Worm (Caenorhabditis elegans) whole organism, L2 larva: ENCODE results near the gene pkc-3.

ENCODE experiments used
- C34F6.9 ChIP-seq: fragments of 150-350 bp; optimal IDR thresholded peaks from 2 replicates; lab custom pipeline; 2014; ENCODE audit warnings: missing biosample characterization, missing genetic modification characterization
- F13H6.1 ChIP-seq: sonication (generic microtip); optimal IDR thresholded peaks from 2 replicates; lab custom pipeline; 2016; ENCODE audit warnings: missing genetic modification characterization, missing compliant biosample characterization
- ZK546.5 ChIP-seq: sonication (generic microtip); optimal IDR thresholded peaks from 2 replicates; lab custom pipeline; 2017; ENCODE audit warnings: missing biosample characterization, missing genetic modification characterization
- alr-1 ChIP-seq: fragments of 150-350 bp; optimal IDR thresholded peaks from 2 replicates; lab custom pipeline; 2014; ENCODE audit warnings: missing biosample characterization, missing genetic modification characterization
- ceh-16 ChIP-seq: fragments of 150-350 bp; optimal IDR thresholded peaks from 2 replicates; lab custom pipeline; 2014; ENCODE audit warnings: missing biosample characterization, missing genetic modification characterization
- ceh-82 ChIP-seq: fragments of 150-350 bp; optimal IDR thresholded peaks from 2 replicates; lab custom pipeline; 2014; ENCODE audit warnings: missing biosample characterization, missing genetic modification characterization
- crh-2 ChIP-seq: sonication (generic microtip); optimal IDR thresholded peaks from 2 replicates; lab custom pipeline; 2017; ENCODE audit warnings: missing biosample characterization, missing genetic modification characterization
- dmd-4 ChIP-seq: sonication (generic microtip); optimal IDR thresholded peaks from 2 replicates; lab custom pipeline; 2017; ENCODE audit warnings: missing biosample characterization, missing genetic modification characterization
- egl-27 ChIP-seq: sonication (generic microtip); optimal IDR thresholded peaks from 3 replicates; lab custom pipeline; 2017; ENCODE audit warnings: missing biosample characterization, missing genetic modification reagents, missing genetic modification characterization
- elt-1 ChIP-seq: fragments of 150-350 bp; optimal IDR thresholded peaks from 2 replicates; lab custom pipeline; 2014; ENCODE audit warnings: missing biosample characterization, missing genetic modification characterization
- fos-1 ChIP-seq: fragments of 150-350 bp; optimal IDR thresholded peaks from 2 replicates; lab custom pipeline; 2014; ENCODE audit warnings: missing biosample characterization, missing genetic modification characterization
- gmeb-1 ChIP-seq: fragments of 150-350 bp; optimal IDR thresholded peaks from 2 replicates; lab custom pipeline; 2014; ENCODE audit warnings: missing biosample characterization, missing genetic modification characterization
- lin-11 ChIP-seq: fragments of 150-350 bp; sonication (generic microtip); optimal IDR thresholded peaks from 2 replicates; lab custom pipeline; 2014; ENCODE audit warnings: missing biosample characterization, missing genetic modification characterization, inconsistent platforms, mixed read lengths
- lin-13 ChIP-seq: fragments of 150-350 bp; optimal IDR thresholded peaks from 2 replicates; lab custom pipeline; 2014; ENCODE audit warnings: missing biosample characterization, missing genetic modification reagents, missing genetic modification characterization
- lin-39 ChIP-seq: fragments of 150-350 bp; optimal IDR thresholded peaks from 2 replicates; lab custom pipeline; 2014; ENCODE audit warnings: missing biosample characterization, missing genetic modification reagents, missing genetic modification characterization
- lsy-2 ChIP-seq, 2 experiments: fragments of 150-350 bp in 1 of 2; sonication (generic microtip) in 1 of 2; optimal IDR thresholded peaks; 2 replicates each; lab custom pipeline; 2014 to 2017; ENCODE audit warnings: missing biosample characterization in 2 of 2, missing genetic modification characterization in 2 of 2
- mdl-1 ChIP-seq, 2 experiments: fragments of 150-350 bp in 1 of 2; sonication (generic microtip) in 1 of 2; optimal IDR thresholded peaks; 2 replicates each; lab custom pipeline; 2017; ENCODE audit warnings: missing biosample characterization in 2 of 2, missing genetic modification characterization in 2 of 2
- nhr-10 ChIP-seq: sonication (generic microtip); optimal IDR thresholded peaks from 2 replicates; lab custom pipeline; 2017; ENCODE audit warnings: missing biosample characterization, missing genetic modification characterization
- nhr-129 ChIP-seq: fragments of 150-350 bp; optimal IDR thresholded peaks from 2 replicates; lab custom pipeline; 2014; ENCODE audit warnings: missing biosample characterization, missing genetic modification characterization
- nhr-21 ChIP-seq: fragments of 150-350 bp; optimal IDR thresholded peaks from 2 replicates; lab custom pipeline; 2014; ENCODE audit warnings: missing biosample characterization, missing genetic modification characterization
- nhr-23 ChIP-seq: fragments of 150-350 bp; optimal IDR thresholded peaks from 2 replicates; lab custom pipeline; 2014; ENCODE audit warnings: missing biosample characterization, missing genetic modification reagents, missing genetic modification characterization
- nhr-6 ChIP-seq: fragments of 150-350 bp; optimal IDR thresholded peaks from 2 replicates; lab custom pipeline; 2014; ENCODE audit warnings: missing biosample characterization, missing genetic modification characterization
- skn-1 ChIP-seq: sonication (generic microtip); optimal IDR thresholded peaks from 2 replicates; lab custom pipeline; 2017; ENCODE audit warnings: missing biosample characterization, missing genetic modification characterization
- sma-3 ChIP-seq: sonication (generic microtip); optimal IDR thresholded peaks from 2 replicates; lab custom pipeline; 2016; ENCODE audit warnings: missing genetic modification reagents, missing genetic modification characterization, missing compliant biosample characterization
- sma-9 ChIP-seq, 2 experiments: fragments of 150-350 bp in 1 of 2; sonication (generic microtip) in 1 of 2; optimal IDR thresholded peaks; 2 replicates each; lab custom pipeline; 2014 to 2016; ENCODE audit warnings: missing genetic modification characterization in 2 of 2, mild to moderate bottlenecking in 1 of 2, missing biosample characterization in 1 of 2, missing compliant biosample characterization in 1 of 2, missing genetic modification reagents in 1 of 2, moderate library complexity in 1 of 2
- snpc-4 ChIP-seq: fragments of 150-350 bp; optimal IDR thresholded peaks from 2 replicates; lab custom pipeline; 2014; ENCODE audit warnings: missing biosample characterization, missing genetic modification characterization
- unc-55 ChIP-seq: fragments of 150-350 bp; sonication (generic microtip); optimal IDR thresholded peaks from 3 replicates; lab custom pipeline; 2014; ENCODE audit warnings: missing biosample characterization, missing genetic modification reagents, missing genetic modification characterization
- unc-62 ChIP-seq: fragments of 150-350 bp; optimal IDR thresholded peaks from 2 replicates; lab custom pipeline; 2014; ENCODE audit warnings: missing biosample characterization, missing genetic modification reagents, missing genetic modification characterization
- ztf-1 ChIP-seq: fragments of 200-800 bp; sonication (Bioruptor generic); conservative IDR thresholded peaks from 2 replicates; pipeline ENCODE4 v1.3.6; 2022; ENCODE audit warnings: missing genetic modification characterization, missing compliant biosample characterization
- ztf-11 ChIP-seq: sonication (generic microtip); optimal IDR thresholded peaks from 2 replicates; lab custom pipeline; 2017; ENCODE audit warnings: missing biosample characterization, missing genetic modification characterization
- ztf-4 ChIP-seq: fragments of 150-350 bp; optimal IDR thresholded peaks from 2 replicates; lab custom pipeline; 2014; ENCODE audit warnings: missing biosample characterization, missing genetic modification characterization

The pkc-3 gene

DNA sequence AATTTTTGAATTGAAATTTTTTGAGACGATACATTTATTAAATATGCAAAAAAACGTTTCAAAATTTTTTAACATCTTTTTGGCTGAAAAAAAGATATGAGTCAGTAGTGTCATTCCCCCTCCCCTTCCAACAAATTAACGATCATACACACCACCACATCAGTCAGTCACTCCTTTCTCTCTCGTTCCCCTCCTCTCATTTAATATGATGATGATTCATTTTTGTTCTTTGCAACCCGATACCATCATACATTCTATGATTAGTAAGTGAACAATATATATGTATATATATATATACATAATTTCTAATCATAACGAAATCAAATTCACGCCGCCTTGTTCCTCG, 42.4 kb upstream of the pkc-3 start:
- TF ChIP-seq fos-1: peak; percentile 1
- TF ChIP-seq lin-13 (GFP tag; lab: Kevin White, UChicago): peak; percentile 9
- no peak for TF ChIP-seq egl-27 (tag; lab: Kevin White, UChicago)

DNA sequence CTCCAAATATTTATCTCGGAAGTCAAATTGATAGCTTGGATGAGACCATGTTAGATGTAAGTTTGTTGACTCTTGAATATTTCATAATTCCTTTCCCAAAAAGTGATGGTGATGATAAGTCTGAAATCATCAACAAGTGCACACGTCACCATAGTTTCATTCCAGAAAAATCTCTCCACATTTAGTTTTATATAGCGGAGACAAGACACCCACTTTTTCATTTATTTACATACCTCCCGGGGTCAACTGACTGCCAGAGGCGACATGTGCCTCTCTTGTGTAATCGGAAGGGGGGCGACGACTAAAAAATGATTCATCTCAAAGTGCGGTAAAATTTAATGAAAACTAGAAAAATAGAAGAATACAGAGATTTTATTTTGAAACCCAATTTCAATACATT, 41.5 kb upstream of the pkc-3 start:
- no peak for TF ChIP-seq ceh-16 (tag; lab: Kevin White, UChicago)
- peak; percentile 59 for TF ChIP-seq sma-9 (GFP tag; optimal IDR thresholded peaks at IDR 0.05; lab: Kevin White, UChicago)
- TF ChIP-seq sma-9 (tag; optimal IDR thresholded peaks at IDR 0.05; lab: Kevin White, UChicago): no peak
- TF ChIP-seq F13H6.1: peak; percentile 26
- no peak for TF ChIP-seq elt-1 (tag; lab: Kevin White, UChicago)
- TF ChIP-seq lsy-2 (tag; optimal IDR thresholded peaks at IDR 0.05; lab: Kevin White, UChicago): peak in 1 of 2 experiments; percentile 33
- no peak for TF ChIP-seq ztf-11 (tag; lab: Kevin White, UChicago)
- TF ChIP-seq ztf-4: peak; percentile 52
- peak; percentile 66 for TF ChIP-seq nhr-129
- TF ChIP-seq mdl-1 (tag; optimal IDR thresholded peaks at IDR 0.05; lab: Kevin White, UChicago): peak in 1 of 2 experiments; percentile 10
- TF ChIP-seq unc-62: no peak
- peak; percentile 10 for TF ChIP-seq C34F6.9
- TF ChIP-seq fos-1: peak; percentile 72
- peak; percentile 26 for TF ChIP-seq gmeb-1
- no peak for TF ChIP-seq skn-1 (tag; lab: Kevin White, UChicago)
- no peak for TF ChIP-seq ZK546.5 (tag; lab: Kevin White, UChicago)
- TF ChIP-seq sma-3: peak; percentile 14
- TF ChIP-seq egl-27 (tag; lab: Kevin White, UChicago): no peak
- peak; percentile 90 for TF ChIP-seq crh-2 (tag; lab: Kevin White, UChicago)
- TF ChIP-seq lin-11 (tag; lab: Kevin White, UChicago): no peak

DNA sequence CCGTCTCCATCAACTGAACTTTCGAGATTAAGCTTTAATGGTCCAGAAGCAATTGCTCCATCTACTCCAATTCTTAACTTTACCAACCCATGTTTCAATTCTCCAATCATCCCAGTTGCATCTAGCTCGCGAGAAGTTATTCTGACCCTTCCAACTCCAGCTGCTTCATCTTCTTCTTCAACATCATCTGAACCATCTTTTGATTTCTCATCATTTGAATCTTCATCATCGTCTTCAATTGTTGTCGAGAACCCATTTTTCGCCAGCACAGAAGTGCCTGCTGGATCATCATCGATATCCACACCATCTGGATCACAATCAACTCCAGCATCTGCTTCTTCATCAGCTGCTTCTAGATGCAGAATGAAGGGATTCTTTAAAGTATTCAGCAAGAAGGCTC, 40.3 kb upstream of the pkc-3 start:
- TF ChIP-seq ZK546.5 (tag; lab: Kevin White, UChicago): no peak
- TF ChIP-seq elt-1 (tag; lab: Kevin White, UChicago): no peak
- no peak for TF ChIP-seq lin-13 (GFP tag; lab: Kevin White, UChicago)
- no peak for TF ChIP-seq nhr-21
- TF ChIP-seq nhr-23 (tag; lab: Kevin White, UChicago): no peak
- TF ChIP-seq nhr-10: no peak
- TF ChIP-seq lin-11 (tag; lab: Kevin White, UChicago): no peak
- TF ChIP-seq ztf-1: no peak
- TF ChIP-seq alr-1 (tag; lab: Kevin White, UChicago): no peak
- no peak for TF ChIP-seq skn-1 (tag; lab: Kevin White, UChicago)
- no peak for TF ChIP-seq sma-3
- no peak for TF ChIP-seq unc-55 (GFP tag; lab: Kevin White, UChicago)
- TF ChIP-seq nhr-6 (tag; lab: Kevin White, UChicago): no peak
- no peak for TF ChIP-seq snpc-4 (tag; lab: Kevin White, UChicago)
- no peak for TF ChIP-seq sma-9 (GFP tag; optimal IDR thresholded peaks at IDR 0.05; lab: Kevin White, UChicago)
- TF ChIP-seq sma-9 (tag; optimal IDR thresholded peaks at IDR 0.05; lab: Kevin White, UChicago): no peak
- no peak for TF ChIP-seq dmd-4 (tag; lab: Kevin White, UChicago)
- TF ChIP-seq ceh-16 (tag; lab: Kevin White, UChicago): no peak
- TF ChIP-seq lin-39 (tag; lab: Kevin White, UChicago): no peak

DNA sequence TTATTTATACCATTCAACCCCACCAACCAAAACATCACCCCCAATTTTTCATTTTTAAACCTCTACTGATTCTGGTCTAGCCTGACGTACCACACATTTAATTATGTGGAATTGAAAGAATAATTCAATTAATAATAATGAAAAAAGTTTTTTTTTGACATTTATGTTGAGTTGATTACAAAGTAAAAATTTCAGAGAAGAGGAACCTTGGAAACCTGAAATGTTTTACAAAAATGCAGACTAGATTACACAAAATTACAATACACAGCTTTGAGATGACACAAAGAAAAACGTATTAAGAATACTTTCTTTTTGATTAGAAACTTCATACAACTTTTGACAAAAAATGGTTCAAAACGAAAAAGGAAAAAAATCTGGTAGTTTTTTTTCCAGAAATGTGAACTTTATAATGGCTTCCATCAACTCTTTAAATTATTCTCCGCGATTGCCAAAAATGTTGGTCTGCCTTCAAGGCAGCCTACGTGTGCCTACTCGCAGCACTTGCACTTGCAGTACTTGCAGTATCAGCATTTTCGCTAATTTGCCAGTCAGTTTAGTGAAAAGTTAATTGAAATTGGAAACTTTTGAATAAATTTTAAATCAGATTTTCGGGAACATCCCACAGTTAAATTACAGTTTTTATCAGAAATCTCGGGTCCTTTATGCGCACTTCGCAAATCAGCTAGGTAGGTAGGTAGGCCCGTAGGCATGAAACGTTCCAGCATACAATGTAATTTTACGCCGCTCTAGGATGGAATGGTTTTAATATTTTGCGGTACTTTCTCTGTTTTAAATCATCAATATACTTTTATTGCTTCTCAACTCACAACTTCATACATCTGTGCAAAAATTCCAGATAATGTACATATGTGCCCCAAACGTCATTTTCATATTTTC, 38.9 kb upstream of the pkc-3 start:
- TF ChIP-seq ztf-4: peak; percentile 22
- TF ChIP-seq unc-55 (GFP tag; lab: Kevin White, UChicago): peak; percentile 40
- peak; percentile 5 for TF ChIP-seq dmd-4 (tag; lab: Kevin White, UChicago)
- TF ChIP-seq ceh-82 (tag; lab: Kevin White, UChicago): no peak

DNA sequence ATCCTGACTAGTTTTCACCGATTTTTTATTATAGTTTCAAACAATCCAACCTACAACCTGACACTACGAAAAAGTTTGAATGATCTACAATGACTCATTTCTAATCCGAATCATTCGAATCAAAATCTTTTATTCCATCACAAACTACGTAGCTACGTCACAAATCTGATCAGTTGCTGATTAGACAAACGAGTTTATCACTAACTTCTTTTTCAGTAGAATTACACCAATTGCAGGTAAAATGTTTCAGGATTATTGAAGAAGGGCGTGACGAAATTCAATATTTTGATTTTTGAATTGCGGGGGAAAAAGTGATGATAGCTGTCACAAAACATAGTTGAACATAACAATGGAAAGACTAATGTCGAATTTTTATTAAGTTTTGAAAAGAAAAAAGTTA, 38.3 kb upstream of the pkc-3 start:
- TF ChIP-seq sma-9 (GFP tag; optimal IDR thresholded peaks at IDR 0.05; lab: Kevin White, UChicago): peak; percentile 5
- TF ChIP-seq sma-9 (tag; optimal IDR thresholded peaks at IDR 0.05; lab: Kevin White, UChicago): no peak
- TF ChIP-seq nhr-21: peak; percentile 3
- TF ChIP-seq ceh-82 (tag; lab: Kevin White, UChicago): no peak
